Worm (Caenorhabditis elegans) whole organism, L4 larva: ENCODE data around the gene Y102A11A.5.
"Not testable (repeated sequence)": the region's sequence is repeated elsewhere in the genome, so short reads cannot be mapped to it uniquely, and the experiment has no call there.

ENCODE experiments used
- D1046.2 ChIP-seq: fragments of 200-800 bp; sonication (Bioruptor generic); IDR thresholded peaks from 2 replicates; pipeline ENCODE4 v1.3.6; 2022; ENCODE audit warnings: missing genetic modification characterization, missing compliant biosample characterization
- F44E2.7 ChIP-seq: fragments of 200-800 bp; sonication (Bioruptor generic); IDR thresholded peaks from 2 replicates; pipeline ENCODE4 v2.1.2; 2022; ENCODE audit warnings: missing genetic modification characterization, missing compliant biosample characterization
- T26A8.4 ChIP-seq: fragments of 200-800 bp; sonication (Bioruptor generic); IDR thresholded peaks from 2 replicates; pipeline ENCODE4 v1.3.6; 2022; ENCODE audit warnings: missing genetic modification characterization, missing compliant biosample characterization
- Y48G9A.11 ChIP-seq: fragments of 200-800 bp; sonication (Bioruptor generic); IDR thresholded peaks from 2 replicates; pipeline ENCODE4 v1.3.6; 2022; ENCODE audit warnings: missing genetic modification reagents, missing genetic modification characterization, missing compliant biosample characterization
- Y75B8A.6 ChIP-seq: fragments of 200-800 bp; sonication (Bioruptor generic); IDR thresholded peaks from 2 replicates; pipeline ENCODE4 v1.3.6; 2022; ENCODE audit warnings: missing genetic modification reagents, missing genetic modification characterization, missing compliant biosample characterization
- ZK337.2 ChIP-seq: fragments of 200-800 bp; sonication (Bioruptor generic); IDR thresholded peaks from 2 replicates; pipeline ENCODE4 v1.3.6; 2022; ENCODE audit warnings: missing genetic modification reagents, missing genetic modification characterization, missing compliant biosample characterization
- aly-2 ChIP-seq: sonication (generic microtip); optimal IDR thresholded peaks from 2 replicates; lab custom pipeline; 2018; ENCODE audit warnings: missing biosample characterization, missing genetic modification characterization
- arid-1 ChIP-seq: fragments of 200-800 bp; sonication (Bioruptor generic); conservative IDR thresholded peaks from 2 replicates; pipeline ENCODE4 v1.3.6; 2022; ENCODE audit warnings: missing genetic modification reagents, missing genetic modification characterization, missing compliant biosample characterization
- ceh-44 ChIP-seq: fragments of 200-800 bp; sonication (Bioruptor generic); IDR thresholded peaks from 2 replicates; pipeline ENCODE4 v1.3.6; 2022; ENCODE audit warnings: missing genetic modification reagents, missing genetic modification characterization, missing compliant biosample characterization
- ceh-62 ChIP-seq: sonication (generic microtip); optimal IDR thresholded peaks from 2 replicates; lab custom pipeline; 2017; ENCODE audit warnings: missing biosample characterization, missing genetic modification characterization
- daf-16 ChIP-seq, 3 experiments: sonication (generic microtip); optimal IDR thresholded peaks; 2 replicates each; lab custom pipeline; 2016 to 2017; ENCODE audit warnings: missing genetic modification characterization in 3 of 3, missing genetic modification reagents in 3 of 3, mild to moderate bottlenecking in 2 of 3, missing compliant biosample characterization in 2 of 3, missing biosample characterization in 1 of 3, moderate library complexity in 1 of 3
- dmd-6 ChIP-seq: fragments of 200-800 bp; sonication (Bioruptor generic); IDR thresholded peaks from 2 replicates; pipeline ENCODE4 v1.3.6; 2022; ENCODE audit warnings: missing genetic modification reagents, missing genetic modification characterization, missing compliant biosample characterization
- dmd-8 ChIP-seq: fragments of 200-800 bp; sonication (Bioruptor generic); IDR thresholded peaks from 2 replicates; pipeline ENCODE4 v1.3.6; 2022; ENCODE audit warnings: missing genetic modification characterization, missing compliant biosample characterization
- dmd-9 ChIP-seq: fragments of 200-800 bp; sonication (Bioruptor generic); IDR thresholded peaks from 2 replicates; pipeline ENCODE4 v1.3.6; 2022; ENCODE audit warnings: missing genetic modification reagents, missing genetic modification characterization, missing compliant biosample characterization
- dve-1 ChIP-seq: sonication (generic microtip); optimal IDR thresholded peaks from 2 replicates; lab custom pipeline; 2017; ENCODE audit warnings: antibody characterized with exemption, mild to moderate bottlenecking, missing genetic modification characterization, missing compliant biosample characterization; ENCODE audit not compliant: insufficient read depth
- egl-43 ChIP-seq: fragments of 200-800 bp; sonication (Bioruptor generic); IDR thresholded peaks from 2 replicates; pipeline ENCODE4 v1.3.6; 2022; ENCODE audit warnings: missing genetic modification reagents, missing genetic modification characterization, missing compliant biosample characterization
- hif-1 ChIP-seq, 2 experiments: sonication (generic microtip); optimal IDR thresholded peaks; 2 replicates each; lab custom pipeline; 2016 to 2017; ENCODE audit warnings: missing compliant biosample characterization in 2 of 2, missing genetic modification characterization in 2 of 2, missing genetic modification reagents in 2 of 2, missing genotype in 2 of 2, mild to moderate bottlenecking in 1 of 2
- hlh-11 ChIP-seq: fragments of 200-800 bp; sonication (Bioruptor generic); optimal IDR thresholded peaks from 2 replicates; lab custom pipeline; 2018; ENCODE audit warnings: mild to moderate bottlenecking, missing genetic modification characterization, missing compliant biosample characterization
- lim-7 ChIP-seq: fragments of 200-800 bp; sonication (Bioruptor generic); IDR thresholded peaks from 2 replicates; pipeline ENCODE4 v1.3.6; 2022; ENCODE audit warnings: missing genetic modification characterization, missing compliant biosample characterization
- lin-13 ChIP-seq: fragments of 150-350 bp; optimal IDR thresholded peaks from 2 replicates; lab custom pipeline; 2014; ENCODE audit warnings: missing biosample characterization, missing genetic modification reagents, missing genetic modification characterization
- madf-5 ChIP-seq, 2 experiments: fragments of 200-800 bp; sonication (Bioruptor generic); IDR thresholded peaks; 2 replicates each; pipeline ENCODE4 v1.3.6; 2022; ENCODE audit warnings: missing compliant biosample characterization in 2 of 2, missing genetic modification characterization in 2 of 2
- madf-9 ChIP-seq: fragments of 200-800 bp; sonication (Bioruptor generic); conservative IDR thresholded peaks from 2 replicates; pipeline ENCODE4 v1.3.6; 2022; ENCODE audit warnings: missing genetic modification reagents, missing genetic modification characterization, missing compliant biosample characterization
- mxl-3 ChIP-seq: fragments of 200-800 bp; sonication (Bioruptor generic); optimal IDR thresholded peaks from 2 replicates; lab custom pipeline; 2018; ENCODE audit warnings: mild to moderate bottlenecking, missing genetic modification characterization, missing compliant biosample characterization
- nhr-111 ChIP-seq: fragments of 200-800 bp; sonication (Bioruptor generic); optimal IDR thresholded peaks from 2 replicates; lab custom pipeline; 2018; ENCODE audit warnings: mild to moderate bottlenecking, missing genetic modification characterization, missing compliant biosample characterization
- nhr-42 ChIP-seq: fragments of 200-800 bp; sonication (Bioruptor generic); IDR thresholded peaks from 2 replicates; pipeline ENCODE4 v1.3.6; 2022; ENCODE audit warnings: missing genetic modification characterization, missing compliant biosample characterization
- pha-4 ChIP-seq, 2 experiments: fragments of 150-350 bp in 1 of 2; fragments of 200-800 bp in 1 of 2; sonication (Bioruptor generic) in 1 of 2; IDR thresholded peaks in 1 of 2; optimal IDR thresholded peaks in 1 of 2; 2 replicates each; pipeline versions ENCODE4 v1.3.6 to Lab custom; 2014 to 2022; ENCODE audit warnings: missing genetic modification characterization in 2 of 2, missing genetic modification reagents in 2 of 2, missing biosample characterization in 1 of 2, missing compliant biosample characterization in 1 of 2
- php-3 ChIP-seq: fragments of 200-800 bp; sonication (Bioruptor generic); IDR thresholded peaks from 2 replicates; pipeline ENCODE4 v1.3.6; 2022; ENCODE audit warnings: missing genetic modification reagents, missing genetic modification characterization, missing compliant biosample characterization
- saeg-2 ChIP-seq: fragments of 200-800 bp; sonication (Bioruptor generic); IDR thresholded peaks from 2 replicates; pipeline ENCODE4 v1.3.6; 2022; ENCODE audit warnings: missing genetic modification reagents, missing genetic modification characterization, missing compliant biosample characterization
- set-16 ChIP-seq: fragments of 200-800 bp; sonication (Bioruptor generic); IDR thresholded peaks from 2 replicates; pipeline ENCODE4 v1.3.6; 2022; ENCODE audit warnings: missing genetic modification reagents, missing genetic modification characterization, missing compliant biosample characterization
- tag-97 ChIP-seq: fragments of 200-800 bp; sonication (Bioruptor generic); IDR thresholded peaks from 2 replicates; pipeline ENCODE4 v1.3.6; 2022; ENCODE audit warnings: missing genetic modification characterization, missing compliant biosample characterization
- tra-1 ChIP-seq: fragments of 200-800 bp; sonication (Bioruptor generic); IDR thresholded peaks from 2 replicates; pipeline ENCODE4 v1.3.6; 2022; ENCODE audit warnings: missing genetic modification reagents, missing genetic modification characterization, missing compliant biosample characterization
- zip-11 ChIP-seq: fragments of 200-800 bp; sonication (Bioruptor generic); IDR thresholded peaks from 2 replicates; pipeline ENCODE4 v1.3.6; 2022; ENCODE audit warnings: missing genetic modification characterization, missing compliant biosample characterization

Y102A11A.5 gene

DNA sequence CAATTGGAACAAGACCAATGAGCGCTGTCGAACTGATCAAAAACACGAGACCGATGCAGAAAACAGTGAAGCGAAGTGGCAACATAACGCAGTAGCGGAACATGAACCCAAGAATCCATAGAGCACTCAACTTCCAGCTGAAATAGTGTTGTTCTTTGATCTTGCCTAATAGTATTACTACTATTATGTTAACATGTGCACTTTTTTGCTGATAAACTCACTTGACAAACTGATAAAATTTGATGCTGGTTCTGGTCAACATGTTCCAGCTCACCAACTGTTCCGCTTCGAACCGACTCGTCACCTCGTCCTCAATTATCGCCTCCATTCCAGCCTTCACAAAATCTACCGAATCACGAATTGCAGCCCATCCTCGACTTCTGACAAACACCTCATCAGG lies 36.9 kb upstream of the Y102A11A.5 start (continued):
- TF ChIP-seq lin-13 (GFP tag; lab: Kevin White, UChicago) (no peak), dmd-8 (GFP tag; lab: Robert Waterston, UW) (no peak), dmd-6 (peak; percentile 53), saeg-2 (no peak), daf-16 (GFP tag; optimal IDR thresholded peaks at IDR 0.05; lab: Kevin White, UChicago) (no peak), daf-16 (tag; optimal IDR thresholded peaks at IDR 0.05; lab: Kevin White, UChicago) (peak; percentile 83), aly-2 (tag; lab: Kevin White, UChicago) (no peak), dve-1 (tag; lab: Kevin White, UChicago) (peak; percentile 48), ceh-62 (no peak), mxl-3 (no peak), nhr-111 (GFP tag; lab: Kevin White, UChicago) (no peak), hlh-11 (tag; lab: Kevin White, UChicago) (peak; percentile 53)

DNA sequence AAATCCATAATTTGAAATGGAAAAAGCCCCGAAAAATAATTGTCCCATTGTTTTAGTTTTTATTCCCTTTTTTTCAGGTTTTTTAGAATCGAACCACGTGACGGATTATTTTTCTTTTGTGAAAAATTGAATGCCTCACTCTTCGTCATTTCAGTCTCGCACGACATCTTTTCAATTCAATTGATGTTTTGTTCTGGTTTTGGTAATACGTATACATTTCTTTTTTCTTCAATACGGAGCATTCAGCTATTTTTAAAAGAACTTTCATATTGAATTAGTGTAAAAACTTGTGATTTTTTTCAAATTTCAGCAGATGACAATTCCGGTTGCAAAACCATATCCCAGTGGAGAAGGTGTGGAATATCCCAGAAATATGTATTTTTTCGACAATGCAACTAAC lies 33.3 kb upstream of the Y102A11A.5 start, which contains the start of gene F49H12.7:
Gene F49H12.7, plus strand, starts transcription at position 301 of the 400 bp plus-strand sequence.
- TF ChIP-seq hif-1 (tag; optimal IDR thresholded peaks at IDR 0.05; lab: Kevin White, UChicago) (no peak), dve-1 (tag; lab: Kevin White, UChicago) (peak; percentile 4), arid-1 (GFP tag; lab: Robert Waterston, UW) (no peak)

DNA sequence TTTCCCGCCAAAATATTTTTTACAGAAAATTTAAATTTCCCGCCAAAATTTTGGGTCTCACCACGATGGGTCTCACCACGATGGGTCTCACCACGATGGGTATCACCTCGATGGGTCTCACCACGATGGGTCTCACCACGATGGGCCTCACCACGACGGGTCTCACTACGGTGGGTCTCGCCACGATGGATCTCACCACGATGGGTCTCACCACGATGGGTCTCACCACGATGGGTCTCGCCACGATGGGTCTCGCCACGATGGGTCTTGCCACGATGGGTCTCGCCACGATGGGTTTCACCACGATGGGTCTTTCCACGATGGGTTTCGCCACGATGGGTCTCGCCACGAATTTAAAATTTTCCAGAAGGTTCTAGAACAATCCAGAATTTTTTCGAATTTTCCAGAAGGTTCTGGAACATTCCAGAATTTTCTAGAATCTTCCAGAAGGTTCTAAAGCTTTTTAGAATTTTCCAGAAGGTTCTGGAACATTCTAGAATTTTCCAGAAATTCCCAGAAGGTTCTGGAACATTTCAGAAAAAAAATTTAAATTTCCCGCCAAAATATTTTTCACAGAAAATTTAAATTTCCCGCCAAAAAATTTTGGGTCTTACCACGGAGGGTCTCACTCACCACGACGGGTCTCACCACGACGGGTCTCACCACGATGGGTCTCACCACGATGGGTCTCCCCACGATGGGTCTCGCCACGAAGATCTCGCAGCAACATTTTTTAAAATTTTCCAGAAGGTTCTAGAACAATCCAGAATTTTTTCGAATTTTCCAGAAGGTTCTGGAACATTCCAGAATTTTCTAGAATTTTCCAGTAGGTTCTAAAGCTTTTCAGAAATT lies 27.3 kb upstream of the Y102A11A.5 start:
- TF ChIP-seq Y75B8A.6 (0 out of 2 replicates have a peak, but pooled peaks have one; percentile 16), T26A8.4 (GFP tag; lab: Robert Waterston, UW) (0 out of 2 replicates have a peak, but pooled peaks have one; percentile 29), zip-11 (0 out of 2 replicates have a peak, but pooled peaks have one; percentile 34), tag-97 (GFP tag; lab: Robert Waterston, UW) (0 out of 2 replicates have a peak, but pooled peaks have one; percentile 30), lim-7 (GFP tag; lab: Robert Waterston, UW) (peak; percentile 65; the same call in 1 of the 2 replicates), madf-5 (GFP tag; IDR thresholded peaks at IDR 0.05; lab: Robert Waterston, UW) (peak; percentile 15 to 58; a peak in 2 of 4 replicates), nhr-42 (GFP tag; lab: Robert Waterston, UW) (peak; percentile 81; the same call in 1 of the 2 replicates), php-3 (GFP tag; lab: Robert Waterston, UW) (0 out of 2 replicates have a peak, but pooled peaks have one; percentile 37), D1046.2 (GFP tag; lab: Robert Waterston, UW) (peak; percentile 75; the same call in 1 of the 2 replicates), dmd-9 (GFP tag; lab: Robert Waterston, UW) (peak; percentile 65; the same call in 1 of the 2 replicates), set-16 (GFP tag; lab: Robert Waterston, UW) (peak; percentile 87), egl-43 (peak; percentile 54; the same call in 1 of the 2 replicates), ceh-44 (GFP tag; lab: Robert Waterston, UW) (0 out of 2 replicates have a peak, but pooled peaks have one; percentile 49), tra-1 (0 out of 2 replicates have a peak, but pooled peaks have one; percentile 11), pha-4 (GFP tag; IDR thresholded peaks at IDR 0.05; lab: Robert Waterston, UW) (0 out of 2 replicates have a peak, but pooled peaks have one; percentile 14), madf-9 (GFP tag; lab: Robert Waterston, UW) (0 out of 2 replicates have a peak, but pooled peaks have one; percentile 25), ZK337.2 (peak; percentile 36; the same call in 1 of the 2 replicates), Y48G9A.11 (GFP tag; lab: Robert Waterston, UW) (0 out of 2 replicates have a peak, but pooled peaks have one; percentile 8), F44E2.7 (GFP tag; lab: Robert Waterston, UW) (peak; percentile 42; the same call in 1 of the 2 replicates)
- TF ChIP-seq pha-4 (tag; optimal IDR thresholded peaks at IDR 0.05; lab: Kevin White, UChicago): not testable (repeated sequence)
